Worm (Caenorhabditis elegans): ENCODE results near the gene ttb-1.

DNA sequence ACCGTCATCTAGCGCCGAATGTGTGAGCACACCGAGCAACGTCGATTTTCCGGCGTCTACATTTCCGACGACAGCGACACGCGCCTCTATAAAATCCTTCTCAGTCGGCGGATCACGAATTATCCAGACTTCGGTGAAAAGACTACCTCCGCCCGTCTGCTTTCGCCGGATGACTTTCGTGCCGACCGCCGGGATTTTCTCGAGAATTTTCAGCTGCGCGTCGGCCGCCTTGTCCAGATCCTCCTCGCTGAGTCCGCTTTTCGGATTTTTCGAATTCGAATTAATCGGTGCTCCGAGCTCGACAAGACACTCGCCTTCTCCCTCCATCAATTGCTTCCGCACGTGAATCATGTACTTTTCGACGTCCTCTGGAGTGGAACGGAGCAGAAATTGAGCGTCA is 34.4 kb upstream of the ttb-1 start:
- TF ChIP-seq aly-1 (tag; optimal IDR thresholded peaks at IDR 0.05) = no peak
- TF ChIP-seq flt-1 (GFP tag; IDR thresholded peaks at IDR 0.05) = no peak
- no peak for TF ChIP-seq ama-1 (optimal IDR thresholded peaks at IDR 0.05)
- TF ChIP-seq ceh-13 (GFP tag; optimal IDR thresholded peaks at IDR 0.05) = no peak
- no peak for TF ChIP-seq hmg-4 (GFP tag; optimal IDR thresholded peaks at IDR 0.05)
- TF ChIP-seq pes-1 (GFP tag; IDR thresholded peaks at IDR 0.05) = no peak
- no peak for TF ChIP-seq hmbx-1 (tag; optimal IDR thresholded peaks at IDR 0.05)
- no peak for TF ChIP-seq hnd-1 (tag; optimal IDR thresholded peaks at IDR 0.05)

Measured in whole organism, early embryonic.